Worm (Caenorhabditis elegans): Measurements from ENCODE around the gene cyp-33E2.

ce11 chrIV:8595767-8596166 lies 16.4 kb upstream of the cyp-33E2 start, which contains the start of gene clec-181:
- TF ChIP-seq snpc-4 (tag; optimal IDR thresholded peaks at IDR 0.05): no peak
- no peak for TF ChIP-seq nhr-237 (tag; optimal IDR thresholded peaks at IDR 0.05)
- TF ChIP-seq blmp-1 (tag; optimal IDR thresholded peaks at IDR 0.05; ENCODE audit: insufficient read depth): no peak
- no peak for TF ChIP-seq ztf-4 (tag; optimal IDR thresholded peaks at IDR 0.05)
- no peak for TF ChIP-seq Y55F3AM.14 (GFP tag; optimal IDR thresholded peaks at IDR 0.05)
- TF ChIP-seq F13H6.1 (tag; optimal IDR thresholded peaks at IDR 0.05): no peak
- TF ChIP-seq elt-3 (tag; optimal IDR thresholded peaks at IDR 0.05): no peak
- no peak for TF ChIP-seq ama-1 (optimal IDR thresholded peaks at IDR 0.05)
- no peak for TF ChIP-seq C34F6.9 (tag; optimal IDR thresholded peaks at IDR 0.05)
- TF ChIP-seq sma-3 (GFP tag; optimal IDR thresholded peaks at IDR 0.05): no peak
- no peak for TF ChIP-seq mdl-1 (tag; optimal IDR thresholded peaks at IDR 0.05)

All from whole organism, L2 larva.